Worm (Caenorhabditis elegans): Measurements from ENCODE around the gene cpsf-4.

ce11 chrIV:12089551-12089950 is 3.7 kb downstream of the cpsf-4 start, which contains the start of gene F11A10.6:
- no peak for TF ChIP-seq ztf-4 (tag; optimal IDR thresholded peaks at IDR 0.05)
- TF ChIP-seq snpc-4 (tag; optimal IDR thresholded peaks at IDR 0.05) = no peak
- no peak for TF ChIP-seq unc-39 (tag; optimal IDR thresholded peaks at IDR 0.05)
- TF ChIP-seq ZK546.5 (tag; optimal IDR thresholded peaks at IDR 0.05) = no peak
- no peak for TF ChIP-seq fkh-10 (GFP tag; optimal IDR thresholded peaks at IDR 0.05)

Data from whole organism, L3 larva.